Worm (Caenorhabditis elegans): ENCODE data around the gene W04H10.2.

ce11 chrII:574064-574463 lies 31.3 kb upstream of the W04H10.2 start:
- TF ChIP-seq elt-1 (tag; optimal IDR thresholded peaks at IDR 0.05; ENCODE audit: borderline replicate concordance, insufficient read depth) = no peak
- no peak for TF ChIP-seq ceh-39 (tag; optimal IDR thresholded peaks at IDR 0.05)
